Fruit fly (Drosophila melanogaster): ENCODE measurements around the gene SclB.

dm6 chr2L:16789880-16790279 lies 47.9 kb upstream of the SclB start:
- no peak for TF ChIP-seq h (optimal IDR thresholded peaks at IDR 0.05)
- TF ChIP-seq ttk (optimal IDR thresholded peaks at IDR 0.05): no peak
- no peak for TF ChIP-seq Myc (optimal IDR thresholded peaks at IDR 0.05)
- no peak for TF ChIP-seq psq (optimal IDR thresholded peaks at IDR 0.05)
- TF ChIP-seq Sin3A (optimal IDR thresholded peaks at IDR 0.05): no peak
- no peak for TF ChIP-seq insv (optimal IDR thresholded peaks at IDR 0.05)
